Fruit fly (Drosophila melanogaster) whole organism, prepupa: Measurements from ENCODE around the gene CG43116.
A peak's percentile ranks its signal among the peaks of the same experiment; 100 is the strongest.

Experiments used
- Blimp-1 ChIP-seq: fragments of 200-800 bp; sonication (Bioruptor generic); optimal IDR thresholded peaks from 3 replicates; lab custom pipeline; 2017; ENCODE audit warnings: missing biosample characterization, missing genetic modification characterization, mild to moderate bottlenecking, moderate library complexity, missing genetic modification reagents
- CG10631 ChIP-seq: fragments of 200-800 bp; sonication (Bioruptor generic); optimal IDR thresholded peaks from 2 replicates; lab custom pipeline; 2016; ENCODE audit warnings: missing biosample characterization, missing genetic modification characterization
- CG11294 ChIP-seq: fragments of 200-800 bp; sonication (Bioruptor generic); IDR thresholded peaks from 2 replicates; pipeline ENCODE4 v1.3.6; 2022; ENCODE audit warnings: missing biosample characterization, missing genetic modification characterization
- CG11762 ChIP-seq: fragments of 200-800 bp; sonication (Bioruptor generic); optimal IDR thresholded peaks from 3 replicates; lab custom pipeline; 2016; ENCODE audit warnings: missing biosample characterization, missing genetic modification characterization; ENCODE audit not compliant: insufficient read depth
- CG11902 ChIP-seq: fragments of 200-800 bp; sonication (Bioruptor generic); optimal IDR thresholded peaks from 3 replicates; lab custom pipeline; 2016; ENCODE audit warnings: missing biosample characterization, missing genetic modification characterization
- CG1621 ChIP-seq: fragments of 200-800 bp; sonication (Bioruptor generic); optimal IDR thresholded peaks from 3 replicates; lab custom pipeline; 2018; ENCODE audit warnings: missing biosample characterization, mild to moderate bottlenecking, missing genetic modification characterization
- CG16779 ChIP-seq: fragments of 200-800 bp; sonication (Bioruptor generic); optimal IDR thresholded peaks from 3 replicates; lab custom pipeline; 2017; ENCODE audit warnings: missing biosample characterization, mild to moderate bottlenecking, missing genetic modification characterization
- CG3032 ChIP-seq: fragments of 200-800 bp; optimal IDR thresholded peaks from 2 replicates; lab custom pipeline; 2019; ENCODE audit warnings: missing biosample characterization, mild to moderate bottlenecking, missing genetic modification characterization, moderate library complexity
- CG31627 ChIP-seq: fragments of 200-800 bp; sonication (Bioruptor generic); optimal IDR thresholded peaks from 3 replicates; lab custom pipeline; 2016; ENCODE audit warnings: missing biosample characterization, missing genetic modification characterization
- CG34406 ChIP-seq: fragments of 200-800 bp; sonication (Bioruptor generic); optimal IDR thresholded peaks from 3 replicates; lab custom pipeline; 2016; ENCODE audit warnings: missing biosample characterization, missing genetic modification characterization
- CG3919 ChIP-seq: fragments of 200-800 bp; sonication (Bioruptor generic); optimal IDR thresholded peaks from 3 replicates; lab custom pipeline; 2016; ENCODE audit warnings: missing biosample characterization, missing genetic modification characterization
- CG4318 ChIP-seq: fragments of 200-800 bp; sonication (Bioruptor generic); optimal IDR thresholded peaks from 3 replicates; lab custom pipeline; 2017; ENCODE audit warnings: missing biosample characterization, mild to moderate bottlenecking, missing genetic modification characterization
- CG6163 ChIP-seq: fragments of 200-800 bp; sonication (Bioruptor generic); IDR thresholded peaks from 3 replicates; pipeline ENCODE4 v1.3.6; 2022; ENCODE audit warnings: missing biosample characterization, missing genetic modification characterization
- CG6276 ChIP-seq: fragments of 200-800 bp; sonication (Bioruptor generic); optimal IDR thresholded peaks from 2 replicates; lab custom pipeline; 2017; ENCODE audit warnings: missing biosample characterization, mild to moderate bottlenecking, missing genetic modification characterization
- CG6792 ChIP-seq: fragments of 200-800 bp; sonication (Bioruptor generic); optimal IDR thresholded peaks from 3 replicates; lab custom pipeline; 2016; ENCODE audit warnings: missing biosample characterization, missing genetic modification characterization
- CG6808 ChIP-seq: fragments of 200-800 bp; sonication (Bioruptor generic); optimal IDR thresholded peaks from 3 replicates; lab custom pipeline; 2017; ENCODE audit warnings: missing biosample characterization, missing genetic modification characterization, mild to moderate bottlenecking, moderate library complexity, missing genetic modification reagents
- CG8119 ChIP-seq: fragments of 200-800 bp; sonication (Bioruptor generic); IDR thresholded peaks from 3 replicates; pipeline ENCODE4 v1.3.6; 2022; ENCODE audit warnings: missing biosample characterization, missing genetic modification characterization
- CG8319 ChIP-seq: fragments of 200-800 bp; sonication (Bioruptor generic); optimal IDR thresholded peaks from 3 replicates; lab custom pipeline; 2016; ENCODE audit warnings: missing biosample characterization, missing genetic modification characterization
- CG8632 ChIP-seq: fragments of 200-800 bp; sonication (Bioruptor generic); optimal IDR thresholded peaks from 3 replicates; lab custom pipeline; 2016; ENCODE audit warnings: missing biosample characterization, missing genetic modification characterization
- Eip75B ChIP-seq: fragments of 200-800 bp; sonication (Bioruptor generic); optimal IDR thresholded peaks from 3 replicates; lab custom pipeline; 2016; ENCODE audit warnings: missing biosample characterization, missing genetic modification characterization
- Eip93F ChIP-seq: fragments of 200-800 bp; sonication (Bioruptor generic); optimal IDR thresholded peaks from 2 replicates; lab custom pipeline; 2016; ENCODE audit warnings: missing biosample characterization, mild to moderate bottlenecking, missing genetic modification characterization
- Ets21C ChIP-seq: fragments of 200-800 bp; sonication (Bioruptor generic); optimal IDR thresholded peaks from 3 replicates; lab custom pipeline; 2016; ENCODE audit warnings: missing biosample characterization, missing genetic modification characterization
- Hr38 ChIP-seq: sonication (Bioruptor generic); optimal IDR thresholded peaks from 2 replicates; lab custom pipeline; 2016; ENCODE audit warnings: missing biosample characterization, missing genetic modification characterization
- Hr4 ChIP-seq: fragments of 200-800 bp; sonication (Bioruptor generic); optimal IDR thresholded peaks from 3 replicates; lab custom pipeline; 2016; ENCODE audit warnings: missing biosample characterization, missing genetic modification characterization
- OdsH ChIP-seq: fragments of 200-800 bp; sonication (Bioruptor generic); optimal IDR thresholded peaks from 3 replicates; lab custom pipeline; 2016; ENCODE audit warnings: missing biosample characterization, missing genetic modification characterization
- Sox102F ChIP-seq: fragments of 200-800 bp; sonication (Bioruptor generic); optimal IDR thresholded peaks from 2 replicates; lab custom pipeline; 2016; ENCODE audit warnings: missing biosample characterization, mild to moderate bottlenecking, missing genetic modification characterization
- Sox15 ChIP-seq: fragments of 200-800 bp; sonication (Bioruptor generic); optimal IDR thresholded peaks from 3 replicates; lab custom pipeline; 2016; ENCODE audit warnings: missing biosample characterization, missing genetic modification characterization
- achi ChIP-seq: fragments of 200-800 bp; sonication (Bioruptor generic); optimal IDR thresholded peaks from 3 replicates; lab custom pipeline; 2016; ENCODE audit warnings: missing biosample characterization, missing genetic modification characterization
- acj6 ChIP-seq: fragments of 200-800 bp; sonication (Bioruptor generic); optimal IDR thresholded peaks from 3 replicates; lab custom pipeline; 2016; ENCODE audit warnings: missing biosample characterization, missing genetic modification characterization
- dac ChIP-seq: fragments of 200-800 bp; sonication (Bioruptor generic); optimal IDR thresholded peaks from 2 replicates; lab custom pipeline; 2017; ENCODE audit warnings: missing biosample characterization, mild to moderate bottlenecking, missing genetic modification characterization
- esn ChIP-seq: fragments of 200-800 bp; sonication (Bioruptor generic); optimal IDR thresholded peaks from 2 replicates; lab custom pipeline; 2016; ENCODE audit warnings: missing biosample characterization, mild to moderate bottlenecking, missing genetic modification characterization, moderate library complexity
- spab ChIP-seq: fragments of 200-800 bp; sonication (Bioruptor generic); optimal IDR thresholded peaks from 2 replicates; lab custom pipeline; 2017; ENCODE audit warnings: missing biosample characterization, mild to moderate bottlenecking, missing genetic modification characterization, missing genetic modification reagents
- ss ChIP-seq, 2 experiments: fragments of 200-800 bp; sonication (Bioruptor generic); optimal IDR thresholded peaks; 2 replicates in 1 of 2; 3 replicates in 1 of 2; lab custom pipeline; 2017 to 2018; ENCODE audit warnings: mild to moderate bottlenecking in 2 of 2, missing biosample characterization in 2 of 2, missing genetic modification characterization in 2 of 2, moderate library complexity in 1 of 2
- topi ChIP-seq: fragments of 200-800 bp; sonication (Bioruptor generic); optimal IDR thresholded peaks from 3 replicates; lab custom pipeline; 2016; ENCODE audit warnings: missing biosample characterization, missing genetic modification characterization

CG43116 gene

DNA sequence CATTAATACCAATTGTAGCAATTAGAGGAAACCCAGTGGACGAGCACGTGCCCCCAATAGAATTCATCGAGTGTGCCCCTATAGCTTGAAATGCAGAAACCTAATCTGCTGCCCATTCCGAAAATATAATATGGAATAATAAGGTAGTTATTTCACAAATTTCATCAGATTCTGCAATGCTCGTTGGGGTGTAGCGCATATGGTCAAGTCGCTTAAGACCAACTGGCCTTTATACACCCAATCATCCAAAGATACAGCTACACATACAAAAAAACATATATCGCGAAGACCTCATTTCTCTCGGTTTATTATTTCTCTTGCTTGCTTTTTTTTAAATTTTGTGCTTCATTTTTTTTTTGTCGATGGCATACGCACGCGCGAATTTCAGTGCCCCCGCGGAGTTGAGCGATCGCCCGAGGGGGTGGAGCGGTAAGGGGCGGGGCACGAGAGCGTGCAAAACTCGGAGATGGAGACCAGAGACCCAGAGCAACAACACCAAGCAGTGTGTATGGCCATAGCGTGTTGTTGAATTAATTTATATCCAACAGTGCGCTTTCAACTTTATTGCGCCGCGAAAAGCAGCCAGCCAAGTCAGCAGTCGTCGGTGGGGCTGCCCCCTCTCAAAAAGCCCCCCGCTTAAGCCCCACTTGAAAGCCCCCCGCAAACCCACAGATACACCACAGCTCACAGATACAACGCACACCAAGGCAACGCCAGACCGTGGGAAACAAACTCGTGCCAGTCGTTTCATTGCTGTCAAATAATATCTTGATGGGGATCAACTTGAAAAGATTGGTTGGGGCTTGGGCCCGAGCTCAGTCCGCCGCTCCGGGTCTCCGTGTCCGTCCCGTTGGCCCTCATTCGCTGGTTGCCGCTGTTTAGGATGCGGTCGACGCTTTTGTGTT lies 11.4 kb upstream of the CG43116 start (continued):
- TF ChIP-seq CG4318 (GFP tag; lab: Kevin White, UChicago) (no peak), CG11294 (GFP tag; lab: Robert Waterston, UW) (no peak), CG16779 (tag; lab: Kevin White, UChicago) (peak; percentile 45), CG3032 (tag; lab: Kevin White, UChicago) (peak; percentile 14), acj6 (peak; percentile 23), CG8632 (GFP tag; lab: Kevin White, UChicago) (peak; percentile 55), dac (GFP tag; lab: Kevin White, UChicago) (no peak), CG6276 (GFP tag; lab: Kevin White, UChicago) (peak; percentile 51), CG8319 (GFP tag; lab: Kevin White, UChicago) (peak; percentile 38), Sox102F (GFP tag; lab: Kevin White, UChicago) (peak; percentile 58), OdsH (GFP tag; lab: Kevin White, UChicago) (no peak), CG6163 (GFP tag; lab: Robert Waterston, UW) (peak; percentile 86), CG34406 (peak; percentile 66), esn (GFP tag; lab: Kevin White, UChicago) (peak; percentile 40), CG6808 (GFP tag; lab: Kevin White, UChicago) (peak; percentile 71), Hr38 (GFP tag; lab: Kevin White, UChicago) (no peak), Eip93F (GFP tag; lab: Kevin White, UChicago) (no peak), CG11902 (GFP tag; lab: Kevin White, UChicago) (no peak), Ets21C (GFP tag; lab: Kevin White, UChicago) (no peak), spab (GFP tag; lab: Kevin White, UChicago) (peak; percentile 74), topi (peak; percentile 51), CG8119 (peak; percentile 69), ss (GFP tag; optimal IDR thresholded peaks at IDR 0.05; lab: Kevin White, UChicago) (peak; percentile 85 to 98), Sox15 (no peak), Blimp-1 (GFP tag; lab: Kevin White, UChicago) (peak; percentile 1), CG10631 (GFP tag; lab: Kevin White, UChicago) (peak; percentile 17), achi (GFP tag; lab: Kevin White, UChicago) (peak; percentile 52), CG11762 (GFP tag; lab: Kevin White, UChicago) (no peak), Hr4 (peak; percentile 14), Eip75B (GFP tag; lab: Kevin White, UChicago) (peak; percentile 21), CG6792 (peak; percentile 29)

dm6 chr3R:26007298-26007697 lies 10.5 kb upstream of the CG43116 start:
- TF ChIP-seq OdsH (GFP tag; lab: Kevin White, UChicago) (no peak), CG1621 (tag; lab: Kevin White, UChicago) (no peak), CG3919 (no peak), Eip93F (GFP tag; lab: Kevin White, UChicago) (no peak), CG4318 (GFP tag; lab: Kevin White, UChicago) (no peak), acj6 (no peak), CG31627 (GFP tag; lab: Kevin White, UChicago) (no peak), CG3032 (tag; lab: Kevin White, UChicago) (no peak), achi (GFP tag; lab: Kevin White, UChicago) (no peak), CG11902 (GFP tag; lab: Kevin White, UChicago) (no peak), CG6163 (GFP tag; lab: Robert Waterston, UW) (no peak)
